Worm (Caenorhabditis elegans) whole organism, late embryonic: Measurements from ENCODE around the gene C35D6.3.
A peak's percentile ranks its signal among the peaks of the same experiment; 100 is the strongest.

Experiments used
- C08G9.2 ChIP-seq: sonication (generic microtip); optimal IDR thresholded peaks from 2 replicates; lab custom pipeline; 2016; ENCODE audit warnings: mild to moderate bottlenecking, missing genetic modification characterization, moderate library complexity, missing compliant biosample characterization
- C38D4.7 ChIP-seq: fragments of 200-800 bp; sonication (Bioruptor generic); optimal IDR thresholded peaks from 2 replicates; lab custom pipeline; 2018; ENCODE audit warnings: mild to moderate bottlenecking, missing genetic modification characterization, moderate library complexity, missing compliant biosample characterization
- F13H6.1 ChIP-seq: sonication (generic microtip); optimal IDR thresholded peaks from 2 replicates; lab custom pipeline; 2016; ENCODE audit warnings: missing genetic modification characterization, missing compliant biosample characterization
- K02D7.2 ChIP-seq: sonication (generic microtip); optimal IDR thresholded peaks from 2 replicates; lab custom pipeline; 2017; ENCODE audit warnings: mild to moderate bottlenecking, missing genetic modification characterization, missing compliant biosample characterization
- K09A11.1 ChIP-seq: sonication (generic microtip); optimal IDR thresholded peaks from 2 replicates; lab custom pipeline; 2017; ENCODE audit warnings: antibody characterized with exemption, mild to moderate bottlenecking, missing genetic modification characterization, missing compliant biosample characterization; ENCODE audit not compliant: insufficient read depth
- T23F11.4 ChIP-seq: fragments of 200-800 bp; sonication (Bioruptor generic); optimal IDR thresholded peaks from 2 replicates; lab custom pipeline; 2018; ENCODE audit warnings: mild to moderate bottlenecking, missing genetic modification characterization, missing compliant biosample characterization
- ahr-1 ChIP-seq: sonication (generic microtip); optimal IDR thresholded peaks from 2 replicates; lab custom pipeline; 2016; ENCODE audit warnings: missing genetic modification characterization, missing compliant biosample characterization
- ama-1 ChIP-seq: fragments of 150-350 bp; optimal IDR thresholded peaks from 2 replicates; lab custom pipeline; 2014
- ceh-14 ChIP-seq: sonication (generic microtip); optimal IDR thresholded peaks from 2 replicates; lab custom pipeline; 2016; ENCODE audit warnings: missing genotype, missing genetic modification characterization, missing compliant biosample characterization
- ceh-18 ChIP-seq: sonication (generic microtip); optimal IDR thresholded peaks from 2 replicates; lab custom pipeline; 2016; ENCODE audit warnings: missing genetic modification characterization, missing compliant biosample characterization
- ceh-19 ChIP-seq: fragments of 200-800 bp; sonication (Bioruptor generic); optimal IDR thresholded peaks from 2 replicates; lab custom pipeline; 2018; ENCODE audit warnings: mild to moderate bottlenecking, missing genetic modification characterization, missing compliant biosample characterization
- ceh-2 ChIP-seq: sonication (generic microtip); optimal IDR thresholded peaks from 2 replicates; lab custom pipeline; 2016; ENCODE audit warnings: missing genotype, missing genetic modification characterization, missing compliant biosample characterization
- ceh-22 ChIP-seq: sonication (generic microtip); optimal IDR thresholded peaks from 2 replicates; lab custom pipeline; 2017; ENCODE audit warnings: missing biosample characterization, missing genetic modification characterization
- ceh-24 ChIP-seq: sonication (generic microtip); optimal IDR thresholded peaks from 2 replicates; lab custom pipeline; 2016; ENCODE audit warnings: mild to moderate bottlenecking, missing genetic modification characterization, missing compliant biosample characterization
- ceh-30 ChIP-seq: fragments of 150-350 bp; optimal IDR thresholded peaks from 2 replicates; lab custom pipeline; 2014; ENCODE audit warnings: missing biosample characterization, missing genetic modification characterization
- ceh-31 ChIP-seq: sonication (generic microtip); optimal IDR thresholded peaks from 2 replicates; lab custom pipeline; 2016; ENCODE audit warnings: missing genetic modification characterization, missing compliant biosample characterization
- ceh-48 ChIP-seq: sonication (generic microtip); optimal IDR thresholded peaks from 2 replicates; lab custom pipeline; 2016; ENCODE audit warnings: missing genetic modification characterization, inconsistent platforms, missing compliant biosample characterization
- ceh-6 ChIP-seq: fragments of 200-800 bp; sonication (Bioruptor generic); optimal IDR thresholded peaks from 2 replicates; lab custom pipeline; 2018; ENCODE audit warnings: mild to moderate bottlenecking, missing genetic modification characterization, missing compliant biosample characterization
- ceh-9 ChIP-seq: sonication (generic microtip); optimal IDR thresholded peaks from 2 replicates; lab custom pipeline; 2016; ENCODE audit warnings: mild to moderate bottlenecking, missing genetic modification characterization, inconsistent platforms, missing compliant biosample characterization
- che-1 ChIP-seq: sonication (generic microtip); optimal IDR thresholded peaks from 2 replicates; lab custom pipeline; 2016; ENCODE audit warnings: mild to moderate bottlenecking, missing genetic modification characterization, missing compliant biosample characterization
- dve-1 ChIP-seq: sonication (generic microtip); optimal IDR thresholded peaks from 2 replicates; lab custom pipeline; 2017; ENCODE audit warnings: antibody characterized with exemption, mild to moderate bottlenecking, missing genetic modification characterization, missing compliant biosample characterization
- elt-2 ChIP-seq: sonication (generic microtip); optimal IDR thresholded peaks from 2 replicates; lab custom pipeline; 2016; ENCODE audit warnings: missing genetic modification reagents, missing genetic modification characterization, missing compliant biosample characterization
- eyg-1 ChIP-seq: sonication (generic microtip); optimal IDR thresholded peaks from 2 replicates; lab custom pipeline; 2016; ENCODE audit warnings: missing genotype, missing genetic modification characterization, missing compliant biosample characterization
- fax-1 ChIP-seq: sonication (generic microtip); optimal IDR thresholded peaks from 2 replicates; lab custom pipeline; 2016; ENCODE audit warnings: missing genotype, missing genetic modification characterization, missing compliant biosample characterization
- fkh-10 ChIP-seq: fragments of 150-350 bp; optimal IDR thresholded peaks from 2 replicates; lab custom pipeline; 2014; ENCODE audit warnings: missing biosample characterization, missing genetic modification reagents, missing genetic modification characterization
- fkh-6 ChIP-seq: sonication (generic microtip); optimal IDR thresholded peaks from 2 replicates; lab custom pipeline; 2016; ENCODE audit warnings: missing genetic modification characterization, missing compliant biosample characterization
- gmeb-2 ChIP-seq: sonication (generic microtip); optimal IDR thresholded peaks from 2 replicates; lab custom pipeline; 2016; ENCODE audit warnings: missing genetic modification characterization, inconsistent platforms, missing compliant biosample characterization
- hlh-15 ChIP-seq: sonication (generic microtip); optimal IDR thresholded peaks from 2 replicates; lab custom pipeline; 2016; ENCODE audit warnings: missing genetic modification characterization, missing compliant biosample characterization
- hlh-6 ChIP-seq: sonication (generic microtip); optimal IDR thresholded peaks from 2 replicates; lab custom pipeline; 2016; ENCODE audit warnings: missing genotype, missing genetic modification characterization, missing compliant biosample characterization
- hlh-8 ChIP-seq: sonication (generic microtip); optimal IDR thresholded peaks from 2 replicates; lab custom pipeline; 2016; ENCODE audit warnings: missing genotype, missing genetic modification characterization, missing compliant biosample characterization
- lin-11 ChIP-seq: fragments of 200-800 bp; sonication (Bioruptor generic); optimal IDR thresholded peaks from 2 replicates; lab custom pipeline; 2018; ENCODE audit warnings: mild to moderate bottlenecking, missing genetic modification characterization, missing compliant biosample characterization
- mec-3 ChIP-seq: sonication (generic microtip); optimal IDR thresholded peaks from 2 replicates; lab custom pipeline; 2016; ENCODE audit warnings: borderline replicate concordance, missing genetic modification characterization, missing compliant biosample characterization
- nfya-1 ChIP-seq: sonication (generic microtip); optimal IDR thresholded peaks from 2 replicates; lab custom pipeline; 2017; ENCODE audit warnings: missing genetic modification characterization, mild to moderate bottlenecking, missing compliant biosample characterization, antibody characterized with exemption, moderate library complexity
- nhr-11 ChIP-seq: fragments of 150-350 bp; optimal IDR thresholded peaks from 2 replicates; lab custom pipeline; 2014; ENCODE audit warnings: missing biosample characterization, missing genetic modification characterization
- nhr-232 ChIP-seq: sonication (generic microtip); optimal IDR thresholded peaks from 2 replicates; lab custom pipeline; 2016; ENCODE audit warnings: missing genetic modification characterization, missing compliant biosample characterization
- pag-3 ChIP-seq: sonication (generic microtip); optimal IDR thresholded peaks from 2 replicates; lab custom pipeline; 2016; ENCODE audit warnings: missing compliant biosample characterization, missing genetic modification characterization, borderline replicate concordance
- pat-9 ChIP-seq: fragments of 200-800 bp; sonication (Bioruptor generic); optimal IDR thresholded peaks from 2 replicates; lab custom pipeline; 2018; ENCODE audit warnings: mild to moderate bottlenecking, missing genetic modification characterization, moderate library complexity, missing compliant biosample characterization
- pha-2 ChIP-seq: sonication (generic microtip); optimal IDR thresholded peaks from 2 replicates; lab custom pipeline; 2017; ENCODE audit warnings: mild to moderate bottlenecking, missing genetic modification characterization, missing compliant biosample characterization
- pha-4 ChIP-seq: fragments of 150-350 bp; optimal IDR thresholded peaks from 2 replicates; lab custom pipeline; 2018; ENCODE audit warnings: missing biosample characterization, missing genetic modification reagents, missing genetic modification characterization
- pqm-1 ChIP-seq: sonication (generic microtip); optimal IDR thresholded peaks from 2 replicates; lab custom pipeline; 2016; ENCODE audit warnings: missing genetic modification characterization, missing compliant biosample characterization
- pros-1 ChIP-seq: fragments of 150-350 bp; optimal IDR thresholded peaks from 2 replicates; lab custom pipeline; 2014; ENCODE audit warnings: missing biosample characterization, missing genetic modification reagents, missing genetic modification characterization
- ref-2 ChIP-seq: sonication (generic microtip); optimal IDR thresholded peaks from 2 replicates; lab custom pipeline; 2016; ENCODE audit warnings: missing genetic modification characterization, missing compliant biosample characterization
- rnt-1 ChIP-seq: sonication (generic microtip); optimal IDR thresholded peaks from 2 replicates; lab custom pipeline; 2016; ENCODE audit warnings: missing genetic modification characterization, missing compliant biosample characterization
- sdc-2 ChIP-seq: sonication (generic microtip); optimal IDR thresholded peaks from 2 replicates; lab custom pipeline; 2016; ENCODE audit warnings: missing genotype, missing genetic modification characterization, missing compliant biosample characterization
- syd-9 ChIP-seq: sonication (generic microtip); optimal IDR thresholded peaks from 2 replicates; lab custom pipeline; 2016; ENCODE audit warnings: mild to moderate bottlenecking, missing genetic modification characterization, moderate library complexity, missing compliant biosample characterization
- tbx-2 ChIP-seq: sonication (generic microtip); optimal IDR thresholded peaks from 2 replicates; lab custom pipeline; 2016; ENCODE audit warnings: missing genetic modification characterization, missing compliant biosample characterization
- ttx-3 ChIP-seq: sonication (generic microtip); optimal IDR thresholded peaks from 2 replicates; lab custom pipeline; 2016; ENCODE audit warnings: missing genetic modification reagents, missing genetic modification characterization, missing compliant biosample characterization
- unc-55 ChIP-seq: sonication (generic microtip); optimal IDR thresholded peaks from 2 replicates; lab custom pipeline; 2017; ENCODE audit warnings: missing biosample characterization, missing genetic modification reagents, missing genetic modification characterization
- zip-5 ChIP-seq: sonication (generic microtip); optimal IDR thresholded peaks from 2 replicates; lab custom pipeline; 2016; ENCODE audit warnings: missing genetic modification characterization, missing compliant biosample characterization
- ztf-16 ChIP-seq: sonication (generic microtip); optimal IDR thresholded peaks from 2 replicates; lab custom pipeline; 2017; ENCODE audit warnings: missing genetic modification characterization, missing compliant biosample characterization

Gene C35D6.3

DNA sequence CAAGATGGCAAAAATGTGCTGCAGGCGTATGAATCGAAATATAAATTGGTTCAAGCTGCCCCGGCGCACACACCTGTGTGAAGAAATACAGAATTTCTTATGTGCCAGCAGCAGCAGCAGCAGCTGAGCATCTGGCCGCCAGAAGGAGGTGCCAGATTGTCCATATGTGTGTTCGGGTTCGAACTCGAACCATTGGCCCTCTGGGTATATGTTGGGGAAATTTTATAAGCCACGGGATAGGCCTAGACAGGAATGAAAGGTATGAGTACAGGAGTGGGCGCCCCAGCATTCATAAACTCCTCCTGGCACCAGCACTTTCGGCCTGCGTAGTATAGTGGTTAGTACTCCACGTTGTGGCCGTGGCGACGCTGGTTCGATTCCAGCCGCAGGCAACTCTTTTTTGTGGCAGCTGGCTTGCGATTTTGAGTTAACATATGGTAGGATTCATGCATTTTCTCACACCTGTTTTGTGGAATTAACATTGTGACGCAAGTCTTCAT is 41.6 kb downstream of the C35D6.3 start:
- peak; percentile 26 for TF ChIP-seq nhr-232
- TF ChIP-seq nfya-1 (tag; lab: Kevin White, UChicago): peak; percentile 7
- TF ChIP-seq C08G9.2 (tag; lab: Kevin White, UChicago): peak; percentile 51
- TF ChIP-seq ceh-31 (tag; lab: Kevin White, UChicago): peak; percentile 34
- TF ChIP-seq ceh-19: peak; percentile 28
- no peak for TF ChIP-seq ceh-9 (tag; lab: Kevin White, UChicago)
- TF ChIP-seq unc-55 (GFP tag; lab: Kevin White, UChicago): no peak
- TF ChIP-seq C38D4.7 (GFP tag; lab: Kevin White, UChicago): peak; percentile 51
- TF ChIP-seq K09A11.1: peak; percentile 18
- TF ChIP-seq elt-2 (tag; lab: Kevin White, UChicago): no peak
- TF ChIP-seq pat-9 (tag; lab: Kevin White, UChicago): peak; percentile 37
- TF ChIP-seq hlh-8: peak; percentile 97
- TF ChIP-seq hlh-15 (tag; lab: Kevin White, UChicago): no peak
- TF ChIP-seq tbx-2 (tag; lab: Kevin White, UChicago): peak; percentile 12
- TF ChIP-seq ceh-2 (tag; lab: Kevin White, UChicago): no peak
- no peak for TF ChIP-seq ceh-22 (tag; lab: Kevin White, UChicago)
- peak; percentile 78 for TF ChIP-seq hlh-6
- peak; percentile 71 for TF ChIP-seq ceh-6
- TF ChIP-seq che-1 (tag; lab: Kevin White, UChicago): peak; percentile 53
- TF ChIP-seq ceh-14 (tag; lab: Kevin White, UChicago): no peak
- peak; percentile 33 for TF ChIP-seq lin-11
- TF ChIP-seq ztf-16: peak; percentile 12
- TF ChIP-seq dve-1 (tag; lab: Kevin White, UChicago): no peak
- peak; percentile 20 for TF ChIP-seq K02D7.2 (tag; lab: Kevin White, UChicago)
- peak; percentile 53 for TF ChIP-seq pha-2
- TF ChIP-seq pqm-1: peak; percentile 20
- peak; percentile 28 for TF ChIP-seq gmeb-2 (tag; lab: Kevin White, UChicago)
- TF ChIP-seq ceh-48: peak; percentile 6
- peak; percentile 23 for TF ChIP-seq syd-9 (tag; lab: Kevin White, UChicago)
- TF ChIP-seq ref-2 (tag; lab: Kevin White, UChicago): peak; percentile 60
- peak; percentile 37 for TF ChIP-seq T23F11.4 (GFP tag; lab: Kevin White, UChicago)
- TF ChIP-seq zip-5: no peak

DNA sequence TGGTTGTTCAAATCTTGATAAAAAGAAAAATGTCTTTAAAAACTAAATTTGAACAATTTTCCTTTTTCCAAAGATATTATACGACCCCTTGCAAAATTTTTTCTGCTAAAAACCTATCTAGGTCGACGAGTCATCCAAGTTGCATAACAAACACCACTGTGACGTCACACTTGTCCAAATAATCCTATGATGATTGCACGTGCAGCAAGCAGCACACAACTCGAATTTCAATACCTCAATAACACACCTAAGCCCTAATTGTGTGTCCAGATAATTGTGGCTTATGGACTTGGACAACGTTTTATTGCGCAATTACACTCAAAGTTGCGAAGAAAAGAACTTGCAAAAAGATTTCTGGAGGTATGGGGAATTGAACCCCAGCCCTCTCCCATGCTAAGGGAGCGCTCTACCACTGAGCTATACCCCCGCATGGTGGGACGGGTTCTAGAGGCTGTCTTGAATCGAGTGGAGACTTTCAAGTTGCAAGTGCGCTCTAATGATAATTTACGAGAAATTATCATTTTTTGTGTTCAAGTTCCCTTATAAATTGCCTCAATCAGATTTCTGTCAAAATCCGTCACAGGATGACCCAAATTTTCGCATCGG is 42.3 kb downstream of the C35D6.3 start:
- TF ChIP-seq ceh-24 (tag; lab: Kevin White, UChicago): no peak
- no peak for TF ChIP-seq fkh-6 (tag; lab: Kevin White, UChicago)
- no peak for TF ChIP-seq syd-9 (tag; lab: Kevin White, UChicago)
- no peak for TF ChIP-seq rnt-1 (tag; lab: Kevin White, UChicago)
- no peak for TF ChIP-seq che-1 (tag; lab: Kevin White, UChicago)
- no peak for TF ChIP-seq ahr-1
- TF ChIP-seq ceh-30 (tag; lab: Kevin White, UChicago): no peak
- TF ChIP-seq ceh-18 (tag; lab: Kevin White, UChicago): peak; percentile 49
- no peak for TF ChIP-seq K09A11.1
- no peak for TF ChIP-seq hlh-8
- peak; percentile 33 for TF ChIP-seq tbx-2 (tag; lab: Kevin White, UChicago)
- no peak for TF ChIP-seq ceh-19
- TF ChIP-seq eyg-1 (tag; lab: Kevin White, UChicago): no peak
- TF ChIP-seq ceh-14 (tag; lab: Kevin White, UChicago): no peak
- TF ChIP-seq pag-3 (tag; lab: Kevin White, UChicago): no peak
- no peak for TF ChIP-seq hlh-6
- TF ChIP-seq fkh-10: no peak
- TF ChIP-seq pros-1 (tag; lab: Kevin White, UChicago): no peak
- TF ChIP-seq ztf-16: no peak
- TF ChIP-seq ceh-2 (tag; lab: Kevin White, UChicago): no peak
- no peak for TF ChIP-seq nhr-11 (tag; lab: Kevin White, UChicago)
- TF ChIP-seq ceh-9 (tag; lab: Kevin White, UChicago): no peak
- no peak for TF ChIP-seq mec-3 (tag; lab: Kevin White, UChicago)
- TF ChIP-seq fax-1 (tag; lab: Kevin White, UChicago): no peak
- no peak for TF ChIP-seq pha-4
- no peak for TF ChIP-seq hlh-15 (tag; lab: Kevin White, UChicago)
- no peak for TF ChIP-seq lin-11
- no peak for TF ChIP-seq F13H6.1
- no peak for TF ChIP-seq zip-5
- no peak for TF ChIP-seq sdc-2
- no peak for TF ChIP-seq gmeb-2 (tag; lab: Kevin White, UChicago)
- no peak for TF ChIP-seq ama-1 (lab: Kevin White, UChicago)
- TF ChIP-seq ttx-3: no peak
